Worm (Caenorhabditis elegans): Measurements from ENCODE around the gene cux-7.

The cux-7 gene

DNA sequence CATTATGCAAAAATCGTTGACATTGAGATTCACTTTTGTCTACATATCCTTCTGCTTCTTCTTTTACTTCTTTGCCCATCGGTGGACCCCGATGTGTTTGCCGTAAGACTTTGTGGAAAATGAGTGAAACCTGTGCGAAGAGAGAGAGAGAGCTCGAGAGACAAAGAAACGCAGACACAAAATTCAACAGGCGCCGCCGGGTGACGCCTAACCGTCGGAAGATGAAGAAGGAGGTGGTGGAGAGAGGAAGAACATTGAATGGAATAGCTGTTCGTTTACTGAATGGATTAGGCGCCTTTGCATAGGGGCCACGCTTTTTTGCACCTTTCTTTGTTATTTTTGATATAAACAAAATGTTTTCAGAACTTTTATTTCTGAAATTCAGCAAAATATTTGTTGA, 13.7 kb downstream of the cux-7 start:
- TF ChIP-seq hlh-1 (tag; optimal IDR thresholded peaks at IDR 0.05) (peak; percentile 34), nhr-28 (tag; optimal IDR thresholded peaks at IDR 0.05) (no peak), ham-2 (GFP tag; optimal IDR thresholded peaks at IDR 0.05) (no peak), ztf-11 (tag; optimal IDR thresholded peaks at IDR 0.05) (no peak), elt-1 (tag; optimal IDR thresholded peaks at IDR 0.05; ENCODE audit: borderline replicate concordance, insufficient read depth) (no peak)

DNA sequence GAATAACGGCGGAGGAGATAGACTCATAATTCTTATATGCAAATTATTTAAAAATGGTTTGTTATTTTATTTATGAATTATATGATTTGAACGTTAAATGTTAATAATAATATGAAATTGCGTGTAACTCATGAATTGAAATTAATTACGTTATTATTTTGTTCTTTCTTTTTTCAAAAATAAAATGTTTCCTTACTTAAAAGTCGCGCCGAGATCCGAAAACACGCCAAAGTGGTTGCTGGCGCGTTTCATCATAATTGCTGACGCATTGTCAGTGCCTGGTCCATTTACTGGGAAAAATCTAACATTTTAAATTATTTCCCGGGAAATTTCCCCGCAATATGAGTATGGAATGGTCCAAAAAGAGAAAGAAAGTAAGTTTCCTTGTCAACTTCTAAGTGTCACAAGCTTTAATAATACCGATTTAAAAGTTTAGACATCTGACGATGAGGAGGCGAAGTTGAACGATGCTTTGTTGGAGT, 21.2 kb downstream of the cux-7 start, which contains the start of the genes C07H6.9 and sap-140:
TSS of gene C07H6.9 (minus strand) at position 51 of the 482 bp plus-strand sequence.
TSS of gene sap-140 (plus strand) at position 318 of the 482 bp plus-strand sequence.
- TF ChIP-seq lin-13 (tag; optimal IDR thresholded peaks at IDR 0.05) (peak; percentile 88), mls-2 (tag; optimal IDR thresholded peaks at IDR 0.05) (no peak), pha-4 (tag; optimal IDR thresholded peaks at IDR 0.05) (peak; percentile 64), lsy-2 (tag; optimal IDR thresholded peaks at IDR 0.05) (peak; percentile 70), ceh-43 (GFP tag; optimal IDR thresholded peaks at IDR 0.05) (peak; percentile 20), nhr-28 (tag; optimal IDR thresholded peaks at IDR 0.05) (no peak), mab-5 (tag; optimal IDR thresholded peaks at IDR 0.05) (no peak), mep-1 (tag; optimal IDR thresholded peaks at IDR 0.05) (peak; percentile 79), blmp-1 (tag; optimal IDR thresholded peaks at IDR 0.05) (no peak), elt-3 (tag; optimal IDR thresholded peaks at IDR 0.05) (no peak), nhr-237 (tag; optimal IDR thresholded peaks at IDR 0.05) (peak; percentile 25), unc-120 (tag; optimal IDR thresholded peaks at IDR 0.05; ENCODE audit: poor library complexity, severe bottlenecking) (no peak), ces-1 (GFP tag; optimal IDR thresholded peaks at IDR 0.05) (peak; percentile 68)

DNA sequence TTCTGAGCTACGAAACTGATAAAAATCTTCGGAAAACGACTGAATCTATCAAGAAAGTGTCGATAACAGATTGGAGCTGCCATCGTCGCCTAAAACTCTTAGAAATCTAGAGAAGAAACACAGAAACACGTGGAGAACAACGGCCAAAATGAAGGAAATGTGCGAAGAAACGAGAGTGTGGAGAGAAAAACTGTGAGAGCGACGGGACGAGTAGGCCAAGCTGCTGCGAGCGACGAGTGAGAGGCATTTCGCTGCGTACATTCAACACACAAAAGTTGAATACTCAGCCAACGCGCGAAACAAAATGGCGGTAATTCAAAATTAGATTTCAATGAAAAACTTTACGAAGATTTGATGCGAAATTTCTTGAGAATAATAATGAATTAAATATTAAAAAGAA, 22.3 kb downstream of the cux-7 start:
- TF ChIP-seq ztf-11 (tag; optimal IDR thresholded peaks at IDR 0.05) (peak; percentile 41), M03D4.4 (tag; optimal IDR thresholded peaks at IDR 0.05) (peak; percentile 3), nhr-28 (tag; optimal IDR thresholded peaks at IDR 0.05) (no peak), sptf-1 (tag; optimal IDR thresholded peaks at IDR 0.05) (peak; percentile 60), zip-8 (tag; optimal IDR thresholded peaks at IDR 0.05) (no peak), ceh-43 (GFP tag; optimal IDR thresholded peaks at IDR 0.05) (peak; percentile 49), pha-4 (tag; optimal IDR thresholded peaks at IDR 0.05) (peak; percentile 78), cnd-1 (tag; optimal IDR thresholded peaks at IDR 0.05) (peak; percentile 19), mep-1 (tag; optimal IDR thresholded peaks at IDR 0.05) (peak; percentile 97), ham-2 (GFP tag; optimal IDR thresholded peaks at IDR 0.05) (peak; percentile 65), ceh-83 (GFP tag; optimal IDR thresholded peaks at IDR 0.05) (no peak), lin-13 (tag; optimal IDR thresholded peaks at IDR 0.05) (peak; percentile 92), unc-62 (GFP tag; optimal IDR thresholded peaks at IDR 0.05) (peak; percentile 46), ces-1 (GFP tag; optimal IDR thresholded peaks at IDR 0.05) (peak; percentile 85), mab-5 (tag; optimal IDR thresholded peaks at IDR 0.05) (no peak), nhr-237 (tag; optimal IDR thresholded peaks at IDR 0.05) (peak; percentile 78), drap-1 (GFP tag; optimal IDR thresholded peaks at IDR 0.05) (peak; percentile 57), ceh-39 (tag; optimal IDR thresholded peaks at IDR 0.05) (peak; percentile 28), elt-3 (tag; optimal IDR thresholded peaks at IDR 0.05) (peak; percentile 24), lsy-2 (tag; optimal IDR thresholded peaks at IDR 0.05) (peak; percentile 83), hlh-1 (tag; optimal IDR thresholded peaks at IDR 0.05) (peak; percentile 57), unc-120 (tag; optimal IDR thresholded peaks at IDR 0.05; ENCODE audit: poor library complexity, severe bottlenecking) (peak; percentile 23), lin-32 (GFP tag; optimal IDR thresholded peaks at IDR 0.05) (no peak)

DNA sequence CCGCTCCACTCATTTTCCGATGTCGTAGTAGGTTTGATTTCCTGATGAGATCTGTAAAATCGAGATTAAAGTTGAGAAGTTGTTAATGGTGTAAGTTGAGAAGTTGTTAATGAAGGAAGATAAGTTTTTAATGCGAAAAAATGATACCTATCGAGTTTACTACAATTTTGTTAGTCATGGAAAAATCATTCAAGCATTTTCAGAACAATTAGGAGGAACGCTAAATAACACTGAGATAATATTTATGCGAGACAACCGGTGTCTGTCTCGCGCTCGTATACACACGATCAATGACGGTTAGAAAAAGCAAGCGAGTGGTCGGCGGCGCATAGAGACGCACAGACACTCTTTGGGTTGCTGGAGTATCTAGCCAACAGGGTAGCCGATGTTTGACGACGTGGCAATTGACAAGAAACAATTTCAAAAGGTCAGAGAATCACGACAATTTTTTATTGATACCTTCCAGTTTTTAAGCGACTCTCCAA, 22.8 kb downstream of the cux-7 start, which contains the start of gene cgh-1:
TSS of gene cgh-1 (minus strand) at position 51 of the 485 bp plus-strand sequence.
- no peak for TF ChIP-seq nhr-12 (tag; optimal IDR thresholded peaks at IDR 0.05)
- TF ChIP-seq hlh-1 (tag; optimal IDR thresholded peaks at IDR 0.05): no peak

DNA sequence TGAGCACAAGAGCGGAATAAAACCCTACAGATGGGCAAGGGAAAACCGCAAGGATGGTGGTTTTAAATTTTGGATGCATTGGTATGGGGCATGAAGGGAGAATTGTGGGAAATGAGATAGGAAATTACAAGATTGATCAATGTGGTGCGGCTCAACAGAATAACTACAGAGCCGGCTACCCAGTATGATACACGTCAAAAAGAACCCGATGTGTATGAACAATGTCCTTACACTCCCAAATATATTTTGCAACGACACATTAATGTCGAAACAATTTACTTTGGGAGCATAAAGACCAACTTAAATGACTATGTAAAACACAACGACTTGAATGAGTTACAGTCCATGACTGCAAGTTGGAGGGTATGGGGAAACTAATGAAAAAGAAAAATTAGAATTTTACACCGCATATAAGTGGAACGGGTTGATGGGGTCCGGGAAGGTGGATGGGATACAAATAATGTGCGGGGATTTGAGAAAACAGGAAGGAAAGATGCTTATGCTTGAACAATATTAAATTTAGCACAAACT, 25.0 kb downstream of the cux-7 start:
- TF ChIP-seq zip-8 (tag; optimal IDR thresholded peaks at IDR 0.05): no peak
- TF ChIP-seq elt-1 (tag; optimal IDR thresholded peaks at IDR 0.05; ENCODE audit: borderline replicate concordance, insufficient read depth): no peak
- TF ChIP-seq nhr-76 (tag; optimal IDR thresholded peaks at IDR 0.05): no peak
- TF ChIP-seq ceh-83 (GFP tag; optimal IDR thresholded peaks at IDR 0.05): no peak
- no peak for TF ChIP-seq bed-3 (GFP tag; optimal IDR thresholded peaks at IDR 0.05)
- no peak for TF ChIP-seq nhr-28 (tag; optimal IDR thresholded peaks at IDR 0.05)
- TF ChIP-seq lin-13 (tag; optimal IDR thresholded peaks at IDR 0.05): no peak
- TF ChIP-seq flh-1 (GFP tag; optimal IDR thresholded peaks at IDR 0.05): no peak
- no peak for TF ChIP-seq drap-1 (GFP tag; optimal IDR thresholded peaks at IDR 0.05)
- no peak for TF ChIP-seq ces-1 (GFP tag; optimal IDR thresholded peaks at IDR 0.05)
- no peak for TF ChIP-seq sem-2 (GFP tag; optimal IDR thresholded peaks at IDR 0.05)
- TF ChIP-seq cnd-1 (tag; optimal IDR thresholded peaks at IDR 0.05): no peak
- TF ChIP-seq pha-4 (tag; optimal IDR thresholded peaks at IDR 0.05): no peak
- TF ChIP-seq hlh-1 (tag; optimal IDR thresholded peaks at IDR 0.05): no peak
- TF ChIP-seq nhr-12 (tag; optimal IDR thresholded peaks at IDR 0.05): no peak
